Worm (Caenorhabditis elegans): Measurements from ENCODE around the gene ptd-2.

Gene ptd-2

DNA sequence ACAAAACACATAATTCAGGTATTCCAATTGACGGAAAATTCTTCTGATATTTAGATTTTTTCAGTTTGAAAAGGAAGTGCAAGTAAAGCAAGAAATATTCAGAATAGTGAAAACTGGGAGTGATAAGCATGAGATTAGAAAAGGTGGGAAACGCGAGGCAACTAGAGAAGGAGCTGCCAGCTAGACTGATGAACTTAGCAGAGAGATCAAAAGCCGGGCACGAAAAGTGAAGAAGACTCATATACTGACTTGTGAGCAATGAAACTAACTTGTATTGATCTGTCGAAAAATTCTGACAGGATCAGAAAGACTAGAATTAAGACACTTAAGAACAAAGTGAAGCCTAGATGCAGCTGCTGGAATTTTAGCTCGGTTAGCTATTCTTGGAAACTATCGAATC lies 11.5 kb downstream of the ptd-2 start, which contains the start of gene nhr-36:
Gene nhr-36, minus strand, starts transcription at position 101 of the 400 bp plus-strand sequence.
- TF ChIP-seq hlh-30 (tag; optimal IDR thresholded peaks at IDR 0.05; ENCODE audit: insufficient read depth) = no peak
- TF ChIP-seq ceh-24 (tag; optimal IDR thresholded peaks at IDR 0.05) = no peak
- TF ChIP-seq elt-2 (tag; optimal IDR thresholded peaks at IDR 0.05) = no peak
- TF ChIP-seq K09A11.1 (tag; optimal IDR thresholded peaks at IDR 0.05; ENCODE audit: insufficient read depth) = no peak
- no peak for TF ChIP-seq ceh-45 (GFP tag; IDR thresholded peaks at IDR 0.05)
- TF ChIP-seq gmeb-2 (tag; optimal IDR thresholded peaks at IDR 0.05) = no peak
- TF ChIP-seq eyg-1 (tag; optimal IDR thresholded peaks at IDR 0.05) = no peak
- no peak for TF ChIP-seq ceh-31 (tag; optimal IDR thresholded peaks at IDR 0.05)
- TF ChIP-seq unc-55 (GFP tag; optimal IDR thresholded peaks at IDR 0.05) = no peak
- no peak for TF ChIP-seq Y22D7AL.16 (tag; optimal IDR thresholded peaks at IDR 0.05)

DNA sequence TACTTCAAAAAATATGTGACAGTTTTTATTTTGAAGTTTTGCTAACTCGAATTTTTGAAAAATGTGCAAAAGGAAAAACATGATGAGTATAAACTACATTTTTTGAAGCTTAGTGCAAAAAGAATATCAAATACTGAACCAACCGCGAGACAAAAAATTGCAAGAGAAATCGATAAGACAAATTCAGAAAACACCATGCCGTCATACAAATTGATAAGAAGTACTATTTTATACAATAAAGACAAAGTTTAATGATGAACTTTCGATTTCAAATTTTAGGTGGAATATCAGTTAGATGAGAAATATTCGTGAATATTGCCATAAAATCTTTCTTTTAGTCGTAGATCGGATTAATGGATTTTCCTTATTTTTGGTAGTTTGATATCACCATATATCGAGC lies 12.7 kb downstream of the ptd-2 start:
- TF ChIP-seq mec-3 (tag; optimal IDR thresholded peaks at IDR 0.05; ENCODE audit: borderline replicate concordance) = no peak
- TF ChIP-seq K09A11.1 (tag; optimal IDR thresholded peaks at IDR 0.05; ENCODE audit: insufficient read depth) = no peak
- TF ChIP-seq pqm-1 (tag; optimal IDR thresholded peaks at IDR 0.05) = no peak
- no peak for TF ChIP-seq hlh-30 (tag; optimal IDR thresholded peaks at IDR 0.05; ENCODE audit: insufficient read depth)

DNA sequence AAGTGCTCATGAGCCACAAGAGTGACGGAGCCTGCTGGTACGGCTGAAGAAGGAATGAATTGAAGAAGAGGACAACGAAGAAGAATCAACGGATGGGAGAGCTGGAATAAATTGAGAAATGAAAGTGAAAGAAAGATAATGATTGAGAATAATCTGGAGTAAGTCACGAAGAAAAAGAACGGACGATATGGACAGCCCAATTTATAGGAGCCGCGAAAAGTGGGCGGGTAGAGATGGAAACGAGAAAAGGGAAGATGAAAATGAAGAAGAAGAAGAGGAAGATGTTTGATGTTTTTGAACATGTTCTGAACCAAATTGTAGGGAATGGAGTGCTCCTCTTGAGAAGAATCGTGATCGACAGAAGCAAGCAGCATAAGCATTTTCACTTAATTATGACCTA lies 16.4 kb downstream of the ptd-2 start, which contains the start of gene slc-17.7:
Gene slc-17.7, minus strand, starts transcription at position 101 of the 400 bp plus-strand sequence.
- TF ChIP-seq nhr-11 (tag; optimal IDR thresholded peaks at IDR 0.05) = no peak
- no peak for TF ChIP-seq C08G9.2 (tag; optimal IDR thresholded peaks at IDR 0.05)
- TF ChIP-seq zip-5 (tag; optimal IDR thresholded peaks at IDR 0.05) = no peak
- TF ChIP-seq lin-11 (tag; optimal IDR thresholded peaks at IDR 0.05) = no peak
- no peak for TF ChIP-seq hlh-15 (tag; optimal IDR thresholded peaks at IDR 0.05)
- TF ChIP-seq pha-2 (tag; optimal IDR thresholded peaks at IDR 0.05) = no peak
- TF ChIP-seq odd-2 (tag; optimal IDR thresholded peaks at IDR 0.05) = no peak
- no peak for TF ChIP-seq dmd-4 (tag; optimal IDR thresholded peaks at IDR 0.05; ENCODE audit: borderline replicate concordance)
- no peak for TF ChIP-seq mec-3 (tag; optimal IDR thresholded peaks at IDR 0.05; ENCODE audit: borderline replicate concordance)
- no peak for TF ChIP-seq hlh-13 (GFP tag; optimal IDR thresholded peaks at IDR 0.05)
- TF ChIP-seq tbx-7 (tag; optimal IDR thresholded peaks at IDR 0.05) = no peak

DNA sequence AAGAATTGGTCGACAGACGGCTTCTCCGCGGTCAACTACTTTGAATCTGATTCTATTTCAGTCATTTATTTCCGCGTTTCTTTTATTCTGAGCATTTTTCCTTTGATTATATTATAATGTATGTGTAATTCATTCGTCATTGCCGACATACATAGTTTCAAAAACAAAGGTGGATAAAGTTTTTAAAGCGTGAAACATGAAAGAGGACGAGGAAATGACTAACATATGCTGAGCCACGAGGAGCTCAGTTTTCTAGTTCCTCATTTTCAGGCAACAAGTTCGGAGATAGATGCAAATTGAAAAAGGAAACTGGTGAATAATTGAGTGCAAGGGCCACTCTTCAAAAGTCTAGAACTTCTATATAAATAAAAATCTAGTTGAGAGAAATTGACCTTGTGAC lies 18.2 kb downstream of the ptd-2 start:
- TF ChIP-seq K02D7.2 (tag; optimal IDR thresholded peaks at IDR 0.05) = no peak
- no peak for TF ChIP-seq hlh-8 (tag; optimal IDR thresholded peaks at IDR 0.05)
- no peak for TF ChIP-seq ceh-9 (tag; optimal IDR thresholded peaks at IDR 0.05)
- no peak for TF ChIP-seq T23F11.4 (GFP tag; optimal IDR thresholded peaks at IDR 0.05)
- no peak for TF ChIP-seq ttx-3 (tag; optimal IDR thresholded peaks at IDR 0.05)
- no peak for TF ChIP-seq Y22D7AL.16 (tag; optimal IDR thresholded peaks at IDR 0.05)
- TF ChIP-seq fkh-6 (tag; optimal IDR thresholded peaks at IDR 0.05) = no peak
- no peak for TF ChIP-seq hlh-30 (tag; optimal IDR thresholded peaks at IDR 0.05; ENCODE audit: insufficient read depth)

DNA sequence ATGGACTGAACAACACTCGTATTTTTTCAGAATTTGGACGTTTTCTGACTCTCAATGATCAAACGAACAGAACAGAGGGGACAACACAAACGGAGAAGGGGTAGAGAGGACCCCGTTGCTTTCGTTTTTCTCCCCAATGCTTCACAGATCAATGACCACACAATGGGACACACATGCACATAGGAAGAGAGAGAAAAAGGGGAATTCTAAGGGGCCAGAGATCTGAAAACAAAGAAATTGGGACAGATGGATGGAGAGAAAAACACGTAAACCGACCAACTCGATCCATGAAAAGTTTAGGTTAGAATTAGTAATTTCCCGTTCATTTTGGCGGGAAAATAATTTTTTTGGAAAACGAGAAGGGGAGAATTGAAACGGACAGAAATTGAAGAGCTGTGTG lies 20.4 kb downstream of the ptd-2 start:
- TF ChIP-seq Y22D7AL.16 (tag; optimal IDR thresholded peaks at IDR 0.05) (no peak), nhr-232 (tag; optimal IDR thresholded peaks at IDR 0.05) (no peak), ceh-45 (GFP tag; IDR thresholded peaks at IDR 0.05) (no peak), unc-42 (tag; optimal IDR thresholded peaks at IDR 0.05) (peak; percentile 35), hlh-13 (GFP tag; optimal IDR thresholded peaks at IDR 0.05) (no peak), ceh-48 (tag; optimal IDR thresholded peaks at IDR 0.05) (no peak), ets-4 (tag; optimal IDR thresholded peaks at IDR 0.05) (no peak), sdc-2 (tag; optimal IDR thresholded peaks at IDR 0.05) (no peak), ama-1 (optimal IDR thresholded peaks at IDR 0.05) (no peak), T23F11.4 (GFP tag; optimal IDR thresholded peaks at IDR 0.05) (no peak), madf-2 (tag; optimal IDR thresholded peaks at IDR 0.05) (no peak), ceh-18 (tag; optimal IDR thresholded peaks at IDR 0.05) (peak; percentile 11), lin-11 (tag; optimal IDR thresholded peaks at IDR 0.05) (no peak), npax-4 (tag; optimal IDR thresholded peaks at IDR 0.05) (no peak), unc-55 (GFP tag; optimal IDR thresholded peaks at IDR 0.05) (no peak), hlh-30 (tag; optimal IDR thresholded peaks at IDR 0.05; ENCODE audit: insufficient read depth) (no peak), ztf-16 (tag; optimal IDR thresholded peaks at IDR 0.05) (no peak), fkh-10 (GFP tag; optimal IDR thresholded peaks at IDR 0.05) (no peak), ceh-19 (GFP tag; optimal IDR thresholded peaks at IDR 0.05) (no peak), hlh-6 (tag; optimal IDR thresholded peaks at IDR 0.05) (no peak), lim-6 (tag; optimal IDR thresholded peaks at IDR 0.05) (no peak), che-1 (tag; optimal IDR thresholded peaks at IDR 0.05) (no peak), elt-2 (tag; optimal IDR thresholded peaks at IDR 0.05) (no peak), ceh-31 (tag; optimal IDR thresholded peaks at IDR 0.05) (peak; percentile 47), rnt-1 (tag; optimal IDR thresholded peaks at IDR 0.05) (no peak), tbx-2 (tag; optimal IDR thresholded peaks at IDR 0.05) (peak; percentile 7)
